Worm (Caenorhabditis elegans) whole organism, L2 larva: ENCODE measurements around the gene Y71H2AM.6.

Experiments
- C34F6.9 ChIP-seq: fragments of 150-350 bp; optimal IDR thresholded peaks from 2 replicates; lab custom pipeline; 2014; ENCODE audit warnings: missing biosample characterization, missing genetic modification characterization
- F13H6.1 ChIP-seq: sonication (generic microtip); optimal IDR thresholded peaks from 2 replicates; lab custom pipeline; 2016; ENCODE audit warnings: missing genetic modification characterization, missing compliant biosample characterization
- R02D3.7 ChIP-seq: fragments of 150-350 bp; optimal IDR thresholded peaks from 2 replicates; lab custom pipeline; 2014; ENCODE audit warnings: missing biosample characterization, missing genetic modification characterization
- alr-1 ChIP-seq: fragments of 150-350 bp; optimal IDR thresholded peaks from 2 replicates; lab custom pipeline; 2014; ENCODE audit warnings: missing biosample characterization, missing genetic modification characterization
- aly-2 ChIP-seq: fragments of 150-350 bp; optimal IDR thresholded peaks from 2 replicates; lab custom pipeline; 2014; ENCODE audit warnings: missing biosample characterization, missing genetic modification characterization
- ama-1 ChIP-seq: fragments of 150-350 bp; optimal IDR thresholded peaks from 2 replicates; lab custom pipeline; 2018; ENCODE audit warnings: inconsistent platforms
- ceh-82 ChIP-seq: fragments of 150-350 bp; optimal IDR thresholded peaks from 2 replicates; lab custom pipeline; 2014; ENCODE audit warnings: missing biosample characterization, missing genetic modification characterization
- crh-2 ChIP-seq: sonication (generic microtip); optimal IDR thresholded peaks from 2 replicates; lab custom pipeline; 2017; ENCODE audit warnings: missing biosample characterization, missing genetic modification characterization
- dmd-4 ChIP-seq: sonication (generic microtip); optimal IDR thresholded peaks from 2 replicates; lab custom pipeline; 2017; ENCODE audit warnings: missing biosample characterization, missing genetic modification characterization
- egl-27 ChIP-seq: sonication (generic microtip); optimal IDR thresholded peaks from 3 replicates; lab custom pipeline; 2017; ENCODE audit warnings: missing biosample characterization, missing genetic modification reagents, missing genetic modification characterization
- elt-1 ChIP-seq: fragments of 150-350 bp; optimal IDR thresholded peaks from 2 replicates; lab custom pipeline; 2014; ENCODE audit warnings: missing biosample characterization, missing genetic modification characterization
- elt-3 ChIP-seq: sonication (generic microtip); optimal IDR thresholded peaks from 2 replicates; lab custom pipeline; 2017; ENCODE audit warnings: missing biosample characterization, missing genetic modification characterization
- lin-11 ChIP-seq: fragments of 150-350 bp; sonication (generic microtip); optimal IDR thresholded peaks from 2 replicates; lab custom pipeline; 2014; ENCODE audit warnings: missing biosample characterization, missing genetic modification characterization, inconsistent platforms, mixed read lengths
- lin-13 ChIP-seq: fragments of 150-350 bp; optimal IDR thresholded peaks from 2 replicates; lab custom pipeline; 2014; ENCODE audit warnings: missing biosample characterization, missing genetic modification reagents, missing genetic modification characterization
- lin-39 ChIP-seq: fragments of 150-350 bp; optimal IDR thresholded peaks from 2 replicates; lab custom pipeline; 2014; ENCODE audit warnings: missing biosample characterization, missing genetic modification reagents, missing genetic modification characterization
- lsy-2 ChIP-seq, 2 experiments: fragments of 150-350 bp in 1 of 2; sonication (generic microtip) in 1 of 2; optimal IDR thresholded peaks; 2 replicates each; lab custom pipeline; 2014 to 2017; ENCODE audit warnings: missing biosample characterization in 2 of 2, missing genetic modification characterization in 2 of 2
- mab-5 ChIP-seq: fragments of 150-350 bp; optimal IDR thresholded peaks from 2 replicates; lab custom pipeline; 2014; ENCODE audit warnings: missing biosample characterization, missing genetic modification characterization
- mdl-1 ChIP-seq, 2 experiments: fragments of 150-350 bp in 1 of 2; sonication (generic microtip) in 1 of 2; optimal IDR thresholded peaks; 2 replicates each; lab custom pipeline; 2017; ENCODE audit warnings: missing biosample characterization in 2 of 2, missing genetic modification characterization in 2 of 2
- nhr-10 ChIP-seq: sonication (generic microtip); optimal IDR thresholded peaks from 2 replicates; lab custom pipeline; 2017; ENCODE audit warnings: missing biosample characterization, missing genetic modification characterization
- nhr-12 ChIP-seq: fragments of 150-350 bp; optimal IDR thresholded peaks from 2 replicates; lab custom pipeline; 2014; ENCODE audit warnings: missing biosample characterization, missing genetic modification characterization
- nhr-129 ChIP-seq: fragments of 150-350 bp; optimal IDR thresholded peaks from 2 replicates; lab custom pipeline; 2014; ENCODE audit warnings: missing biosample characterization, missing genetic modification characterization
- nhr-21 ChIP-seq: fragments of 150-350 bp; optimal IDR thresholded peaks from 2 replicates; lab custom pipeline; 2014; ENCODE audit warnings: missing biosample characterization, missing genetic modification characterization
- nhr-237 ChIP-seq: fragments of 150-350 bp; optimal IDR thresholded peaks from 2 replicates; lab custom pipeline; 2014; ENCODE audit warnings: missing biosample characterization, missing genetic modification characterization
- nhr-25 ChIP-seq: fragments of 150-350 bp; sonication (generic microtip); optimal IDR thresholded peaks from 3 replicates; lab custom pipeline; 2014; ENCODE audit warnings: missing biosample characterization, missing genetic modification characterization
- peb-1 ChIP-seq: fragments of 150-350 bp; optimal IDR thresholded peaks from 2 replicates; lab custom pipeline; 2014; ENCODE audit warnings: missing biosample characterization, missing genetic modification characterization
- sem-4 ChIP-seq: fragments of 150-350 bp; optimal IDR thresholded peaks from 2 replicates; lab custom pipeline; 2014; ENCODE audit warnings: missing biosample characterization, missing genetic modification reagents, missing genetic modification characterization
- skn-1 ChIP-seq: sonication (generic microtip); optimal IDR thresholded peaks from 2 replicates; lab custom pipeline; 2017; ENCODE audit warnings: missing biosample characterization, missing genetic modification characterization
- sma-3 ChIP-seq: sonication (generic microtip); optimal IDR thresholded peaks from 2 replicates; lab custom pipeline; 2016; ENCODE audit warnings: missing genetic modification reagents, missing genetic modification characterization, missing compliant biosample characterization
- sma-9 ChIP-seq, 2 experiments: fragments of 150-350 bp in 1 of 2; sonication (generic microtip) in 1 of 2; optimal IDR thresholded peaks; 2 replicates each; lab custom pipeline; 2014 to 2016; ENCODE audit warnings: missing genetic modification characterization in 2 of 2, mild to moderate bottlenecking in 1 of 2, missing biosample characterization in 1 of 2, missing compliant biosample characterization in 1 of 2, missing genetic modification reagents in 1 of 2, moderate library complexity in 1 of 2
- snpc-4 ChIP-seq: fragments of 150-350 bp; optimal IDR thresholded peaks from 2 replicates; lab custom pipeline; 2014; ENCODE audit warnings: missing biosample characterization, missing genetic modification characterization
- unc-39 ChIP-seq: fragments of 150-350 bp; optimal IDR thresholded peaks from 2 replicates; lab custom pipeline; 2014; ENCODE audit warnings: missing biosample characterization, missing genetic modification characterization
- unc-55 ChIP-seq: fragments of 150-350 bp; sonication (generic microtip); optimal IDR thresholded peaks from 3 replicates; lab custom pipeline; 2014; ENCODE audit warnings: missing biosample characterization, missing genetic modification reagents, missing genetic modification characterization
- unc-62 ChIP-seq: fragments of 150-350 bp; optimal IDR thresholded peaks from 2 replicates; lab custom pipeline; 2014; ENCODE audit warnings: missing biosample characterization, missing genetic modification reagents, missing genetic modification characterization
- ztf-4 ChIP-seq: fragments of 150-350 bp; optimal IDR thresholded peaks from 2 replicates; lab custom pipeline; 2014; ENCODE audit warnings: missing biosample characterization, missing genetic modification characterization

Gene Y71H2AM.6

DNA sequence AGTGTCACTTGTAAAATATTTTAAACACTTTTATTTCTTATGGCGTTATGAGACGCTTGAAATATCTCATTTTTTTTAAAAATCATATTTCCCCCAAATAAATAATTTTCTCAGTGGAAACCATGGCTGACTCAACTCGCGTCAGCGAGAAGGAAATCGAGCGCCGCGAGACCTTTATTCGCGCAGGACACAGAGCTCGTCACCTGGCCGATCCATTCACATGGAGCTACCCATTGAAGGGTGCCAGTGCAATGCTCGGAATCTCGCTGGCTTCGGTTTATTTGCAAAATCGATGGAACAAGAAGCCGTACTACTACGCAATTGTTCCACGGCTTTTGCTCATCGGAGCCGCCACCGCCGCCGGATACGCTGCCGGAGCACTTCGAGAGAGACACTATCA lies 5.9 kb downstream of the Y71H2AM.6 start, which contains the start of gene nduc-2:
Gene nduc-2 (plus strand): TSS at position 113 of the 400 bp plus-strand sequence.
- TF ChIP-seq sem-4 (tag; lab: Kevin White, UChicago) (no peak), alr-1 (no peak), peb-1 (no peak), lsy-2 (tag; optimal IDR thresholded peaks at IDR 0.05; lab: Kevin White, UChicago) (peak in 1 of 2 experiments; percentile 13), sma-3 (GFP tag; lab: Kevin White, UChicago) (peak; percentile 29), skn-1 (tag; lab: Kevin White, UChicago) (no peak), snpc-4 (no peak)

- TF ChIP-seq unc-39 (tag; lab: Kevin White, UChicago) (no peak), nhr-25 (tag; lab: Kevin White, UChicago) (no peak), C34F6.9 (tag; lab: Kevin White, UChicago) (no peak), crh-2 (no peak), lin-11 (tag; lab: Kevin White, UChicago) (no peak), nhr-12 (tag; lab: Kevin White, UChicago) (no peak), elt-3 (tag; lab: Kevin White, UChicago) (no peak)
- TF ChIP-seq, all 48 proteins: peak for 0
Measured at ce11 chrIII:2787979-2788491, 7.2 kb downstream of the Y71H2AM.6 start, which contains the start of gene tbcc-1. tbcc-1 (plus strand) TSS chrIII:2788441.

ce11 chrIII:2794057-2794456 lies 13.2 kb downstream of the Y71H2AM.6 start:
- TF ChIP-seq F13H6.1 (tag; lab: Kevin White, UChicago) = no peak
- TF ChIP-seq, all 48 proteins: peak for 0

DNA sequence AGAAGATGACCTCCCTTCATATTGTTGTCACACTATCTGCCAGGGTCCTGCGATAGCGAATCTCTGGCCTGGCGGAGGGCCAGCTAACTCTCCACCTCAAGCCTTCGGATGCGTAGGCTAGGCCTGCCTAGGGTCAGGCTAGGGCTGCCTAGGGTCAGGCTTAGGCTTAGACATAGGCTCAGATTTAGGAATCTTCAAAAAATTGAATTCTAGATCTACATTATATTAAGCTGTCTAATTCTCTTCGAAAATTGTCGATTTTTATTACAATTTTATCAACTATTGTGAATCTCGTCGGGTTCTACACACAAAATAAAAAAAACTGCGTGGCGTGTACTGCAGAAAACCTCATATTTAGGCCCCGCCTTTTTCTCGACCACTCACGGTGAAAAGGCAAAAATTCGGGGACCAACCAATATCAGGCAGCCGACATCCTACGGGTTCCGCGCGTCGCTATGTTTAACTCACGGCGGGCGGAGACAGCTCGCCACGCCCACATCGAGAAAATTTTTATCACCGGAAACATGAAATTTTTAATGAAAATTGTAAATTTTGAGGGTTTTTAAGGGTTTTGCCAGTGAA lies 14.7 kb downstream of the Y71H2AM.6 start:
- TF ChIP-seq ceh-82 (tag; lab: Kevin White, UChicago) (no peak), mdl-1 (tag; optimal IDR thresholded peaks at IDR 0.05; lab: Kevin White, UChicago) (no peak), nhr-129 (tag; lab: Kevin White, UChicago) (no peak), lsy-2 (tag; optimal IDR thresholded peaks at IDR 0.05; lab: Kevin White, UChicago) (no peak), sma-9 (GFP tag; optimal IDR thresholded peaks at IDR 0.05; lab: Kevin White, UChicago) (no peak), sma-9 (tag; optimal IDR thresholded peaks at IDR 0.05; lab: Kevin White, UChicago) (no peak), egl-27 (tag; lab: Kevin White, UChicago) (no peak), skn-1 (tag; lab: Kevin White, UChicago) (no peak), lin-39 (tag; lab: Kevin White, UChicago) (no peak), nhr-237 (tag; lab: Kevin White, UChicago) (no peak)

ce11 chrIII:2800743-2801142 lies 19.9 kb downstream of the Y71H2AM.6 start:
- TF ChIP-seq nhr-21 (tag; lab: Kevin White, UChicago) (no peak), lin-39 (tag; lab: Kevin White, UChicago) (no peak), mab-5 (tag; lab: Kevin White, UChicago) (no peak), R02D3.7 (tag; lab: Kevin White, UChicago) (no peak), peb-1 (no peak), nhr-12 (tag; lab: Kevin White, UChicago) (no peak), sma-9 (GFP tag; optimal IDR thresholded peaks at IDR 0.05; lab: Kevin White, UChicago) (no peak), sma-9 (tag; optimal IDR thresholded peaks at IDR 0.05; lab: Kevin White, UChicago) (no peak), nhr-25 (tag; lab: Kevin White, UChicago) (no peak), egl-27 (tag; lab: Kevin White, UChicago) (no peak), nhr-237 (tag; lab: Kevin White, UChicago) (no peak), unc-55 (GFP tag; lab: Kevin White, UChicago) (no peak), F13H6.1 (tag; lab: Kevin White, UChicago) (no peak), lin-13 (no peak), skn-1 (tag; lab: Kevin White, UChicago) (no peak), dmd-4 (no peak), sma-3 (GFP tag; lab: Kevin White, UChicago) (no peak)

DNA sequence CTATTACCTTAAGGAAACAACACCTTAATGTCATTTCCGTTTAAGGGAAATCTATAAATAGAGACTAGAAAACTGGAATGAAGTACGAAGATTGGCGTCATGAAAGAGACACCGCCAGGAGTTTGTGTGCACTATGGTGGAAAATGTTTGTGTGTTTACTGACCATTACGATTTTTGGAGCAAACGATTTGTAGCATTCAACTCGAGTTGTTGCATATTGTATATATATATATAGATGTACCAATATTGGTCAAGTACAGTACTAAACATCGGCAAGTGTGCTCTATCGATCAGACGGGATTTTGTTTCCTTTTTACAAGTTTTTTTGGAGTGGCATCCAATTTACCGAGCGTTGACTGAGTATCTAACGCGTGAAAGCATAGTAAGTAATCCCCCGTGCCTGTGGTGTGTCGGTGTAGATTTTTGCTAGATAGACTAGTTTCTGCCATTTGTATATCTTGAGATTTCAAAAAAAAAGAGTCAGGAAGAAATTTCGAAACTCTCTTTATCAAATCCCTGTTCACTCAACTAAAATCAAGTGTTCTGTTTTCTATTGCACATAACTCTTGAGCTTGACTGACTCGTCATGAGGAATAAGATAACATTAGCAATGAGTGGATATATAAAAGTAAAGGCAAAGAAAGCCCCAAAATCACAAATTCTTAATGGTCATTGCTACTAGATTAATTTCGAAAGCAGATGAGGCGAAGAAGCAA lies 21.1 kb downstream of the Y71H2AM.6 start, which contains the start of the genes twk-45 and Y71H2AM.25:
Gene twk-45 (minus strand): TSS at position 101 of the 716 bp plus-strand sequence.
Gene Y71H2AM.25 (plus strand): TSS at position 666 of the 716 bp plus-strand sequence.
- no peak for TF ChIP-seq dmd-4
- TF ChIP-seq nhr-10 = no peak
- no peak for TF ChIP-seq egl-27 (tag; lab: Kevin White, UChicago)
- TF ChIP-seq aly-2 = no peak
- TF ChIP-seq sem-4 (tag; lab: Kevin White, UChicago) = no peak
- TF ChIP-seq ztf-4 = no peak
- TF ChIP-seq peb-1 = no peak
- no peak for TF ChIP-seq nhr-25 (tag; lab: Kevin White, UChicago)
- TF ChIP-seq nhr-12 (tag; lab: Kevin White, UChicago) = no peak
- TF ChIP-seq unc-62 = no peak
- TF ChIP-seq C34F6.9 (tag; lab: Kevin White, UChicago) = no peak
- no peak for TF ChIP-seq ama-1 (lab: Kevin White, UChicago)
- TF ChIP-seq elt-1 = no peak
